Worm (Caenorhabditis elegans): Measurements from ENCODE around the gene acl-1.
A peak's percentile ranks its signal among the peaks of the same experiment; 100 is the strongest.

Gene acl-1

ce11 chrX:15892525-15892924 is 42.8 kb downstream of the acl-1 start:
- no peak for TF ChIP-seq nhr-77 (tag; optimal IDR thresholded peaks at IDR 0.05)
- TF ChIP-seq snpc-4 (tag; optimal IDR thresholded peaks at IDR 0.05) = peak; percentile 30

- TF ChIP-seq ztf-1 (GFP tag; conservative IDR thresholded peaks at IDR 0.05) (no peak), unc-62 (GFP tag; optimal IDR thresholded peaks at IDR 0.05) (no peak), ceh-82 (tag; optimal IDR thresholded peaks at IDR 0.05) (no peak), dmd-4 (tag; optimal IDR thresholded peaks at IDR 0.05) (no peak), nhr-23 (tag; optimal IDR thresholded peaks at IDR 0.05) (no peak), unc-39 (tag; optimal IDR thresholded peaks at IDR 0.05) (no peak), egl-27 (tag; optimal IDR thresholded peaks at IDR 0.05) (no peak), nhr-237 (tag; optimal IDR thresholded peaks at IDR 0.05) (no peak), nhr-12 (tag; optimal IDR thresholded peaks at IDR 0.05) (no peak), unc-55 (GFP tag; optimal IDR thresholded peaks at IDR 0.05) (no peak)
Observed at ce11 chrX:15901214-15901613, 51.5 kb downstream of the acl-1 start.
